Worm (Caenorhabditis elegans) whole organism, L3 larva: ENCODE data around the gene srj-53.

Experiments used
- aly-2 ChIP-seq: fragments of 150-350 bp; optimal IDR thresholded peaks from 2 replicates; lab custom pipeline; 2014; ENCODE audit warnings: missing biosample characterization, missing genetic modification characterization
- elt-1 ChIP-seq: fragments of 150-350 bp; optimal IDR thresholded peaks from 2 replicates; lab custom pipeline; 2014; ENCODE audit warnings: missing biosample characterization, missing genetic modification characterization
- lin-15B ChIP-seq: fragments of 150-350 bp; optimal IDR thresholded peaks from 2 replicates; lab custom pipeline; 2014; ENCODE audit warnings: missing biosample characterization, missing genetic modification characterization
- mdl-1 ChIP-seq: fragments of 150-350 bp; optimal IDR thresholded peaks from 2 replicates; lab custom pipeline; 2014; ENCODE audit warnings: missing biosample characterization, missing genetic modification characterization
- pqm-1 ChIP-seq: fragments of 150-350 bp; optimal IDR thresholded peaks from 2 replicates; lab custom pipeline; 2017; ENCODE audit warnings: missing biosample characterization, missing genetic modification characterization, inconsistent platforms
- skn-1 ChIP-seq: fragments of 150-350 bp; optimal IDR thresholded peaks from 2 replicates; lab custom pipeline; 2014; ENCODE audit warnings: missing biosample characterization, missing genetic modification characterization
- unc-39 ChIP-seq: sonication (generic microtip); optimal IDR thresholded peaks from 4 replicates; lab custom pipeline; 2017; ENCODE audit warnings: missing biosample characterization, missing genetic modification characterization
- unc-62 ChIP-seq: fragments of 150-350 bp; sonication (generic microtip); optimal IDR thresholded peaks from 4 replicates; lab custom pipeline; 2014; ENCODE audit warnings: missing biosample characterization, missing genetic modification reagents, missing genetic modification characterization
- ztf-11 ChIP-seq: fragments of 150-350 bp; optimal IDR thresholded peaks from 2 replicates; lab custom pipeline; 2014; ENCODE audit warnings: missing biosample characterization, missing genetic modification characterization

ce11 chrV:695914-696313 is 1.4 kb upstream of the srj-53 start, which contains the start of gene srj-52:
- TF ChIP-seq ztf-11 (tag; lab: Kevin White, UChicago): no peak
- TF ChIP-seq unc-39 (tag; lab: Kevin White, UChicago): no peak
- no peak for TF ChIP-seq elt-1 (tag; lab: Kevin White, UChicago)
- no peak for TF ChIP-seq lin-15B (tag; lab: Kevin White, UChicago)
- TF ChIP-seq aly-2 (tag; lab: Kevin White, UChicago): no peak
- TF ChIP-seq pqm-1: no peak
- no peak for TF ChIP-seq mdl-1 (tag; lab: Kevin White, UChicago)
- TF ChIP-seq skn-1 (tag; lab: Kevin White, UChicago): no peak
- no peak for TF ChIP-seq unc-62 (GFP tag; lab: Kevin White, UChicago)
